Worm (Caenorhabditis elegans): ENCODE results near the gene F54B8.1.
"Not testable (repeated sequence)": the region's sequence is repeated elsewhere in the genome, so short reads cannot be mapped to it uniquely, and the experiment has no call there.

DNA sequence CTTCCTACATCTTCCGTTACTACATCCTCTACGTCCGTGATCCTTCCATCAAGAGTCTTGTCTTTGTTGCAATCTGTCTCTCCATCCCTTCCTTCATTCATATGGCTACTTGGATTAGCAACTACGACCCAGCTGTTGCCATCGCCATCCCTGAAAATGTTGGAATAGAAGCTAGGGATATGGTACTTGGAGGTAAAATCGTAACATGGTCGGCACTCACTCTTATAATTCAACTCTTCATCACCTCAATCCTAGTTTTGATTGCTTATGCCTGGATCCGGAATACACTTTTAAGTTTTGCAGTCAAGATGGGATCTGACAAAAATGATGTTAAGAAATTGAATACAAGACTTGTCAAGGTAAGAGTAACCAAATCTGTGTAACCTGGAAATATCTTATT lies 6.8 kb upstream of the F54B8.1 start, which contains the start of gene T26E4.18:
- TF ChIP-seq unc-62 (GFP tag; optimal IDR thresholded peaks at IDR 0.05); nhr-28 (tag; optimal IDR thresholded peaks at IDR 0.05): not testable (repeated sequence)

Data from whole organism, L3 larva.